Fruit fly (Drosophila melanogaster) whole organism, embryonic: Measurements from ENCODE around the gene CG2278.
A peak's percentile ranks its signal among the peaks of the same experiment; 100 is the strongest.

Experiments used
- CG10543 ChIP-seq: fragments of 200-800 bp; sonication (Bioruptor generic); optimal IDR thresholded peaks from 3 replicates; lab custom pipeline; 2017; ENCODE audit warnings: missing biosample characterization, mild to moderate bottlenecking, missing genetic modification characterization, moderate library complexity
- CG10565 ChIP-seq: fragments of 200-800 bp; sonication (Bioruptor generic); optimal IDR thresholded peaks from 3 replicates; lab custom pipeline; 2016; ENCODE audit warnings: missing biosample characterization, mild to moderate bottlenecking, missing genetic modification characterization
- CG11093 ChIP-seq: fragments of 200-800 bp; sonication (Bioruptor generic); IDR thresholded peaks from 3 replicates; pipeline ENCODE4 v1.3.6; 2022; ENCODE audit warnings: missing biosample characterization, missing genetic modification characterization
- CG11504 ChIP-seq: fragments of 200-800 bp; sonication (Bioruptor generic); optimal IDR thresholded peaks from 3 replicates; lab custom pipeline; 2019; ENCODE audit warnings: missing biosample characterization, mild to moderate bottlenecking, missing genetic modification characterization, moderate library complexity
- CG14860 ChIP-seq: fragments of 200-800 bp; sonication (Bioruptor generic); IDR thresholded peaks from 3 replicates; pipeline ENCODE4 v1.3.6; 2022; ENCODE audit warnings: missing biosample characterization, missing genetic modification characterization; ENCODE audit not compliant: partially characterized antibody
- CG18599 ChIP-seq: fragments of 200-800 bp; sonication (Bioruptor generic); optimal IDR thresholded peaks from 3 replicates; lab custom pipeline; 2017; ENCODE audit warnings: missing biosample characterization, missing genetic modification characterization, mild to moderate bottlenecking, moderate library complexity, missing genetic modification reagents
- CG2875 ChIP-seq: fragments of 200-800 bp; sonication (Bioruptor generic); optimal IDR thresholded peaks from 2 replicates; lab custom pipeline; 2017; ENCODE audit warnings: missing biosample characterization, mild to moderate bottlenecking, missing genetic modification characterization, missing genetic modification reagents
- CG30431 ChIP-seq: fragments of 200-800 bp; sonication (Bioruptor generic); optimal IDR thresholded peaks from 2 replicates; lab custom pipeline; 2017; ENCODE audit warnings: missing biosample characterization, missing genetic modification characterization
- CG31441 ChIP-seq: fragments of 200-800 bp; sonication (Bioruptor generic); IDR thresholded peaks from 2 replicates; pipeline ENCODE4 v1.3.6; 2022; ENCODE audit warnings: missing biosample characterization, missing genetic modification characterization
- CG3163 ChIP-seq: fragments of 200-800 bp; sonication (Bioruptor generic); optimal IDR thresholded peaks from 3 replicates; lab custom pipeline; 2016; ENCODE audit warnings: missing biosample characterization, missing genetic modification characterization
- CG3726 ChIP-seq: fragments of 200-800 bp; sonication (Bioruptor generic); IDR thresholded peaks from 3 replicates; pipeline ENCODE4, ENCODE4 v1.3.6; 2022; ENCODE audit warnings: missing biosample characterization, missing genetic modification characterization
- CG4282 ChIP-seq: fragments of 200-800 bp; sonication (Bioruptor generic); optimal IDR thresholded peaks from 2 replicates; lab custom pipeline; 2016; ENCODE audit warnings: missing biosample characterization, missing genetic modification characterization
- CG4328 ChIP-seq: fragments of 200-800 bp; sonication (Bioruptor generic); optimal IDR thresholded peaks from 3 replicates; lab custom pipeline; 2017; ENCODE audit warnings: missing biosample characterization, missing genetic modification reagents, missing genetic modification characterization
- CG4707 ChIP-seq: fragments of 200-800 bp; sonication (Bioruptor generic); optimal IDR thresholded peaks from 2 replicates; lab custom pipeline; 2018; ENCODE audit warnings: missing biosample characterization, mild to moderate bottlenecking, missing genetic modification characterization, moderate library complexity
- CG4854 ChIP-seq: fragments of 200-800 bp; sonication (Bioruptor generic); optimal IDR thresholded peaks from 2 replicates; lab custom pipeline; 2016; ENCODE audit warnings: missing biosample characterization, missing genetic modification characterization, inconsistent platforms
- CG5245 ChIP-seq: fragments of 200-800 bp; sonication (Bioruptor generic); optimal IDR thresholded peaks from 3 replicates; lab custom pipeline; 2016; ENCODE audit warnings: missing biosample characterization, missing genetic modification characterization
- CG6254 ChIP-seq: fragments of 200-800 bp; sonication (Bioruptor generic); optimal IDR thresholded peaks from 3 replicates; lab custom pipeline; 2017; ENCODE audit warnings: mild to moderate bottlenecking, missing biosample characterization, missing genetic modification reagents, missing genetic modification characterization
- CG8281 ChIP-seq: fragments of 200-800 bp; sonication (Bioruptor generic); optimal IDR thresholded peaks from 2 replicates; lab custom pipeline; 2018; ENCODE audit warnings: missing biosample characterization, mild to moderate bottlenecking, missing genetic modification characterization, moderate library complexity
- CG8388 ChIP-seq: fragments of 200-800 bp; sonication (Bioruptor generic); optimal IDR thresholded peaks from 2 replicates; lab custom pipeline; 2019; ENCODE audit warnings: missing biosample characterization, mild to moderate bottlenecking, missing genetic modification characterization, moderate library complexity
- CG9876 ChIP-seq: fragments of 200-800 bp; sonication (Bioruptor generic); optimal IDR thresholded peaks from 2 replicates; lab custom pipeline; 2016; ENCODE audit warnings: missing biosample characterization, missing genetic modification characterization
- CTCF ChIP-seq: fragments of 200-800 bp; sonication (Bioruptor generic); optimal IDR thresholded peaks from 2 replicates; lab custom pipeline; 2017; ENCODE audit warnings: missing biosample characterization, mild to moderate bottlenecking, missing genetic modification characterization, moderate library complexity
- CoRest ChIP-seq: fragments of 200-800 bp; sonication (Bioruptor generic); optimal IDR thresholded peaks from 3 replicates; lab custom pipeline; 2018; ENCODE audit warnings: missing biosample characterization, mild to moderate bottlenecking, missing genetic modification characterization, moderate library complexity
- D19A ChIP-seq: fragments of 200-800 bp; optimal IDR thresholded peaks from 3 replicates; lab custom pipeline; 2019; ENCODE audit warnings: missing biosample characterization, mild to moderate bottlenecking, missing genetic modification characterization, moderate library complexity
- Dek ChIP-seq: fragments of 200-800 bp; sonication (Bioruptor generic); optimal IDR thresholded peaks from 3 replicates; lab custom pipeline; 2019; ENCODE audit warnings: missing biosample characterization, mild to moderate bottlenecking, missing genetic modification characterization, moderate library complexity
- Dfd ChIP-seq, 2 experiments: fragments of >200 bp; optimal IDR thresholded peaks; 2 replicates each; lab custom pipeline; 2017; ENCODE audit warnings: missing biosample characterization in 2 of 2, missing genetic modification characterization in 2 of 2
- E2f1 ChIP-seq: fragments of 200-800 bp; sonication (Bioruptor generic); IDR thresholded peaks from 2 replicates; pipeline ENCODE4 v1.3.6; 2022; ENCODE audit warnings: missing biosample characterization, missing genetic modification characterization
- Elba2 ChIP-seq: fragments of 200-800 bp; sonication (Bioruptor generic); optimal IDR thresholded peaks from 3 replicates; lab custom pipeline; 2016; ENCODE audit warnings: missing biosample characterization, missing genetic modification characterization
- Hmx ChIP-seq: fragments of 200-800 bp; sonication (Bioruptor generic); optimal IDR thresholded peaks from 2 replicates; lab custom pipeline; 2016; ENCODE audit warnings: missing biosample characterization, missing genetic modification characterization
- Hr51 ChIP-seq, 2 experiments: fragments of 200-800 bp; sonication (Bioruptor generic); optimal IDR thresholded peaks; 2 replicates in 1 of 2; 3 replicates in 1 of 2; lab custom pipeline; 2016 to 2018; ENCODE audit warnings: missing biosample characterization in 2 of 2, missing genetic modification characterization in 2 of 2, mild to moderate bottlenecking in 1 of 2, moderate library complexity in 1 of 2
- Lim3 ChIP-seq: fragments of 200-800 bp; sonication (Bioruptor generic); IDR thresholded peaks from 2 replicates; pipeline ENCODE4 v1.3.6; 2022; ENCODE audit warnings: missing biosample characterization, missing genetic modification characterization
- NK7.1 ChIP-seq: fragments of 200-800 bp; sonication (Bioruptor generic); optimal IDR thresholded peaks from 3 replicates; lab custom pipeline; 2016; ENCODE audit warnings: missing biosample characterization, missing genetic modification characterization
- Vsx1 ChIP-seq: fragments of 200-800 bp; sonication (Bioruptor generic); optimal IDR thresholded peaks from 2 replicates; lab custom pipeline; 2017; ENCODE audit warnings: missing biosample characterization, mild to moderate bottlenecking, missing genetic modification characterization, missing genetic modification reagents
- YL-1 ChIP-seq: fragments of 200-800 bp; sonication (Bioruptor generic); optimal IDR thresholded peaks from 3 replicates; lab custom pipeline; 2017; ENCODE audit warnings: missing biosample characterization, mild to moderate bottlenecking, missing genetic modification characterization
- amos ChIP-seq: fragments of 200-800 bp; sonication (Bioruptor generic); IDR thresholded peaks from 2 replicates; pipeline ENCODE4 v1.3.6; 2022; ENCODE audit warnings: missing biosample characterization, missing genetic modification characterization; ENCODE audit not compliant: partially characterized antibody
- az2 ChIP-seq: fragments of 200-800 bp; sonication (Bioruptor generic); optimal IDR thresholded peaks from 3 replicates; lab custom pipeline; 2016; ENCODE audit warnings: missing biosample characterization, missing genetic modification characterization
- cad ChIP-seq: fragments of >200 bp; optimal IDR thresholded peaks from 2 replicates; lab custom pipeline; 2017; ENCODE audit warnings: missing biosample characterization, missing genetic modification characterization
- esg ChIP-seq: fragments of 200-800 bp; sonication (Bioruptor generic); conservative IDR thresholded peaks from 2 replicates; pipeline ENCODE4 v1.3.6; 2022; ENCODE audit warnings: missing biosample characterization, missing genetic modification characterization
- ewg ChIP-seq: fragments of 200-800 bp; sonication (Bioruptor generic); optimal IDR thresholded peaks from 3 replicates; lab custom pipeline; 2017; ENCODE audit warnings: mild to moderate bottlenecking, missing biosample characterization, missing genetic modification reagents, missing genetic modification characterization
- ham ChIP-seq: fragments of 200-800 bp; sonication (Bioruptor generic); IDR thresholded peaks from 2 replicates; pipeline ENCODE4 v1.3.6; 2022; ENCODE audit warnings: missing biosample characterization, missing genetic modification characterization
- kah ChIP-seq: fragments of 200-800 bp; sonication (Bioruptor generic); optimal IDR thresholded peaks from 2 replicates; lab custom pipeline; 2018; ENCODE audit warnings: missing biosample characterization, mild to moderate bottlenecking, missing genetic modification characterization
- lola ChIP-seq, 3 experiments: fragments of >200 bp in 2 of 3; fragments of 200-800 bp in 1 of 3; sonication (Bioruptor generic) in 1 of 3; optimal IDR thresholded peaks; 2 replicates each; lab custom pipeline; 2017 to 2019; ENCODE audit warnings: missing biosample characterization in 3 of 3, missing genetic modification characterization in 3 of 3, mild to moderate bottlenecking in 1 of 3, moderate library complexity in 1 of 3
- nom ChIP-seq: fragments of 200-800 bp; sonication (Bioruptor generic); optimal IDR thresholded peaks from 2 replicates; lab custom pipeline; 2017; ENCODE audit warnings: missing biosample characterization, missing genetic modification characterization, mild to moderate bottlenecking, moderate library complexity, missing genetic modification reagents
- org-1 ChIP-seq: fragments of 200-800 bp; sonication (Bioruptor generic); optimal IDR thresholded peaks from 2 replicates; lab custom pipeline; 2017; ENCODE audit warnings: missing biosample characterization, missing genetic modification characterization
- pros ChIP-seq: fragments of 200-800 bp; sonication (Bioruptor generic); optimal IDR thresholded peaks from 3 replicates; lab custom pipeline; 2019; ENCODE audit warnings: missing biosample characterization, mild to moderate bottlenecking, missing genetic modification characterization, moderate library complexity
- pum ChIP-seq: fragments of 200-800 bp; sonication (Bioruptor generic); optimal IDR thresholded peaks from 2 replicates; lab custom pipeline; 2016; ENCODE audit warnings: missing biosample characterization, missing genetic modification characterization
- rib ChIP-seq: fragments of 200-800 bp; sonication (Bioruptor generic); IDR thresholded peaks from 2 replicates; pipeline ENCODE4 v1.3.6; 2022; ENCODE audit warnings: missing biosample characterization, missing genetic modification characterization
- trem ChIP-seq: fragments of 200-800 bp; optimal IDR thresholded peaks from 3 replicates; lab custom pipeline; 2019; ENCODE audit warnings: missing biosample characterization, mild to moderate bottlenecking, missing genetic modification characterization, moderate library complexity
- twi ChIP-seq: fragments of 200-800 bp; optimal IDR thresholded peaks from 2 replicates; lab custom pipeline; 2019; ENCODE audit warnings: missing biosample characterization, mild to moderate bottlenecking, missing genetic modification characterization, moderate library complexity
- unpg ChIP-seq: fragments of 200-800 bp; sonication (Bioruptor generic); optimal IDR thresholded peaks from 3 replicates; lab custom pipeline; 2018; ENCODE audit warnings: missing biosample characterization, mild to moderate bottlenecking, missing genetic modification characterization, moderate library complexity
- yki ChIP-seq: fragments of >200 bp; optimal IDR thresholded peaks from 3 replicates; lab custom pipeline; 2018

CG2278 gene

dm6 chrX:8202724-8203362 is 32.8 kb upstream of the CG2278 start (continued):
- TF ChIP-seq CG10543 (GFP tag; lab: Kevin White, UChicago) (peak; percentile 33), Hmx (GFP tag; lab: Kevin White, UChicago) (no peak), unpg (GFP tag; lab: Kevin White, UChicago) (peak; percentile 27), twi (no peak), Lim3 (GFP tag; lab: Robert Waterston, UW) (no peak), esg (no peak), ewg (GFP tag; lab: Kevin White, UChicago) (no peak), CG11093 (GFP tag; lab: Robert Waterston, UW) (no peak), yki (no peak), CG8388 (GFP tag; lab: Kevin White, UChicago) (no peak), CG8281 (tag; lab: Kevin White, UChicago) (no peak), CG10565 (GFP tag; lab: Kevin White, UChicago) (no peak), nom (GFP tag; lab: Kevin White, UChicago) (no peak), CG9876 (GFP tag; lab: Kevin White, UChicago) (no peak), Dek (no peak), NK7.1 (GFP tag; lab: Kevin White, UChicago) (no peak), CG5245 (no peak), E2f1 (GFP tag; lab: Robert Waterston, UW) (no peak; the same call in 1 of the 2 replicates), Dfd (GFP tag; optimal IDR thresholded peaks at IDR 0.05; lab: Kevin White, UChicago) (no peak), Vsx1 (no peak), Hr51 (GFP tag; optimal IDR thresholded peaks at IDR 0.05; lab: Kevin White, UChicago) (peak in 1 of 2 experiments; percentile 56), lola (GFP tag; optimal IDR thresholded peaks at IDR 0.05; lab: Kevin White, UChicago) (no peak), Elba2 (GFP tag; lab: Kevin White, UChicago) (no peak), CG11504 (peak; percentile 67), CG4282 (no peak), CG4854 (GFP tag; lab: Kevin White, UChicago) (no peak), CG4707 (GFP tag; lab: Kevin White, UChicago) (no peak), trem (no peak), CG31441 (0 out of 2 replicates have a peak, but pooled peaks have one; percentile 24), pum (GFP tag; lab: Kevin White, UChicago) (no peak), YL-1 (GFP tag; lab: Kevin White, UChicago) (no peak), CG6254 (GFP tag; lab: Kevin White, UChicago) (no peak), pros (GFP tag; lab: Kevin White, UChicago) (no peak), CG30431 (GFP tag; lab: Kevin White, UChicago) (no peak), CG3726 (no peak), D19A (tag; lab: Kevin White, UChicago) (peak; percentile 3), az2 (GFP tag; lab: Kevin White, UChicago) (peak; percentile 14), ham (GFP tag; lab: Robert Waterston, UW) (no peak), kah (GFP tag; lab: Kevin White, UChicago) (no peak), CTCF (GFP tag; lab: Kevin White, UChicago) (no peak), org-1 (GFP tag; lab: Kevin White, UChicago) (peak; percentile 25), CG3163 (no peak), CG14860 (GFP tag; lab: Robert Waterston, UW) (no peak), CG18599 (GFP tag; lab: Kevin White, UChicago) (peak; percentile 61), amos (GFP tag; lab: Robert Waterston, UW) (no peak), CG4328 (GFP tag; lab: Kevin White, UChicago) (no peak), rib (no peak), CG2875 (GFP tag; lab: Kevin White, UChicago) (no peak), cad (no peak), CoRest (tag; lab: Kevin White, UChicago) (peak; percentile 20)
